Fruit fly (Drosophila melanogaster) whole organism, prepupa: ENCODE measurements around the gene CG34248.

Source experiments
- lz ChIP-seq: fragments of 200-800 bp; sonication (Bioruptor generic); optimal IDR thresholded peaks from 3 replicates; lab custom pipeline; 2016; ENCODE audit warnings: missing biosample characterization, missing genetic modification characterization
- pdm3 ChIP-seq: fragments of 200-800 bp; sonication (Bioruptor generic); optimal IDR thresholded peaks from 3 replicates; lab custom pipeline; 2016; ENCODE audit warnings: missing biosample characterization, missing genetic modification characterization

- TF ChIP-seq lz (GFP tag; lab: Kevin White, UChicago) (no peak), pdm3 (GFP tag; lab: Kevin White, UChicago) (no peak)
These were observed 37.7 kb upstream of the CG34248 start, which contains the start of gene CG13042 for dm6 chr3L:16308380-16308779.
